Fruit fly (Drosophila melanogaster): ENCODE results near the gene hzg.

- TF ChIP-seq jing (GFP tag; optimal IDR thresholded peaks at IDR 0.05) (no peak), Fer2 (tag; optimal IDR thresholded peaks at IDR 0.05) (peak; percentile 19), vnd (GFP tag; IDR thresholded peaks at IDR 0.05; ENCODE audit: partially characterized antibody) (no peak), nom (GFP tag; optimal IDR thresholded peaks at IDR 0.05) (no peak), MTF-1 (GFP tag; optimal IDR thresholded peaks at IDR 0.05; ENCODE audit: borderline replicate concordance) (peak; percentile 81), gt (GFP tag; IDR thresholded peaks at IDR 0.05) (no peak), schlank (tag; optimal IDR thresholded peaks at IDR 0.05) (peak; percentile 54), CG17385 (GFP tag; optimal IDR thresholded peaks at IDR 0.05) (peak; percentile 62), ci (GFP tag; IDR thresholded peaks at IDR 0.05) (peak; percentile 87), pho (GFP tag; optimal IDR thresholded peaks at IDR 0.05) (peak; percentile 42), en (GFP tag; optimal IDR thresholded peaks at IDR 0.05) (peak; percentile 37), H15 (GFP tag; IDR thresholded peaks at IDR 0.05) (peak; percentile 58; the same call in 2 of the 3 replicates), CG2116 (GFP tag; optimal IDR thresholded peaks at IDR 0.05) (peak; percentile 36), emc (GFP tag; optimal IDR thresholded peaks at IDR 0.05) (no peak)
Measured at dm6 chr3L:16026065-16026789, 21.7 kb upstream of the hzg start.
